Worm (Caenorhabditis elegans): ENCODE measurements around the gene F47B8.14.

Gene F47B8.14

ce11 chrV:14366487-14366962, 46.2 kb downstream of the F47B8.14 start (continued):
- TF ChIP-seq ceh-8 (GFP tag; optimal IDR thresholded peaks at IDR 0.05): no peak
- no peak for TF ChIP-seq mab-9 (GFP tag; IDR thresholded peaks at IDR 0.05)
- TF ChIP-seq mef-2 (tag; optimal IDR thresholded peaks at IDR 0.05): no peak
- peak; percentile 66 for TF ChIP-seq lin-14 (GFP tag; optimal IDR thresholded peaks at IDR 0.05)
- no peak for TF ChIP-seq dpl-1 (GFP tag; optimal IDR thresholded peaks at IDR 0.05)
- TF ChIP-seq snu-23 (GFP tag; optimal IDR thresholded peaks at IDR 0.05): no peak

- TF ChIP-seq elt-2 (tag; optimal IDR thresholded peaks at IDR 0.05): no peak
- TF ChIP-seq ces-1 (GFP tag; optimal IDR thresholded peaks at IDR 0.05): no peak
- TF ChIP-seq dsc-1 (tag; optimal IDR thresholded peaks at IDR 0.05): no peak
- TF ChIP-seq nhr-28 (tag; optimal IDR thresholded peaks at IDR 0.05): no peak
- TF ChIP-seq irx-1 (tag; optimal IDR thresholded peaks at IDR 0.05): no peak
- no peak for TF ChIP-seq ztf-11 (tag; optimal IDR thresholded peaks at IDR 0.05)
- TF ChIP-seq efl-3 (GFP tag; optimal IDR thresholded peaks at IDR 0.05): no peak
These were observed 48.1 kb downstream of the F47B8.14 start for ce11 chrV:14368272-14369052.

- TF ChIP-seq efl-1 (optimal IDR thresholded peaks at IDR 0.05): no peak
- TF ChIP-seq efl-1 (GFP tag; optimal IDR thresholded peaks at IDR 0.05 in 1 of 2): peak in 1 of 2 experiments; percentile 69
- TF ChIP-seq hlh-17 (GFP tag; optimal IDR thresholded peaks at IDR 0.05; ENCODE audit: borderline replicate concordance): no peak
These were observed 49.1 kb downstream of the F47B8.14 start for ce11 chrV:14369412-14369811.

All from whole organism, L1 larva.